Fruit fly (Drosophila melanogaster) whole organism, larva: ENCODE results near the gene X11Lbeta.

Experiments used
- noc ChIP-seq: fragments of 200-800 bp; sonication (Bioruptor generic); optimal IDR thresholded peaks from 3 replicates; lab custom pipeline; 2019; ENCODE audit warnings: missing biosample characterization, mild to moderate bottlenecking, missing genetic modification characterization, moderate library complexity

Gene X11Lbeta

DNA sequence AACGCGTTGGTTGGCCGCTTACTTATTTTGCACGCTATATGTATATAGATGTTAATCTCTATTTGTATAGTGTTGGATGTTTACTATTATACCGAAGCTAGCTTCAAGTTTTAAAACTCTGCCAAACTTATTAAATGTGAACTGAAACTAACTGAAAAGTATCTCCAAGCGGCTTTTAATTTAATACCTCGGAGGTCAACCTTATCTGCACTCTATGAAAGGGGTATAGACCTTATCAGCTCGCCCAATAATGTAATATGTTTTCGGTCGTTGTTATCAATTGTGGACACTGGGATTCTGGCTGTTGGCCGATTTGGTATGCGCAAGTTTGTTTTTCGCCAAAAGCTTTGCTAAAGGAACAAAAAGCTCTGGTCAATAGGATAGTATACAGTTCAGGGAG, 121.1 kb downstream of the X11Lbeta start:
- no peak for TF ChIP-seq noc (tag; lab: Kevin White, UChicago)

DNA sequence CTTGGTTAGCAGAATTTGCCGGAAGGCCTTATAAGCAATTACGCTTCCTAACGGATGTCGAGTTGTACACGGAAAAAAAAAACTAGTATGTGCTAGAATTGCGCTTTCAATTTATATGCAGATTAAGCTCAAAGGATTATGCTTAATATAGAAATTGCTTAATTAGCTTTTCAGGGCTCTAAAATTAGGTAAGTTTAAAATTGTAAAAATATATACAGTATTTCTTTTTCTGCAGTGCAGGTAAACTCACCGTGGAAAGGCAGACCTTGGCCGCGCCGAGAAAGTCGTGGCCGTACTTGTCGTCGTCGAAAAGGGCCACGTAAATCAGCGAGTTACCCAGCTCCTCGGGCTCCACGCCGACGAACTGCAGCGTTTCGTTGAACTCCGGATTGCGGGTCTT, 123.1 kb downstream of the X11Lbeta start:
- TF ChIP-seq noc (tag; lab: Kevin White, UChicago), result no peak

DNA sequence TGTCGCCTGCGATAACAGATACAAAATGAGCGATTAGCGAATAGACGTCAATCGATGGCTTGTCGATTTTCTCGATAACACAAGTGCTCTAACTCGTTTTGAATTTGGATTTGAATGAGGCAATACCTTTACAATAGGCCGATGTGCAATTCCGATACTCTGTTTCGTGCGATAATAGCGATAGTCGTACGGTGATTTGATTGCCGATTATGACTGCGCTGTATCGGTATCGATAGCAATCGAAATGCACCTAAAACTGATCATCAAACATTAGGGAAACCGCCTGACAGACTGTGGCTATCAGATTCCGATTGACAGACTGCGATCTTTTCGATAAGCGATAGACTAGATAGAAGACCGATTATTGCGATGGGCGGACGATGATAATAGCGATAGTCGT, 124.2 kb downstream of the X11Lbeta start:
- TF ChIP-seq noc (tag; lab: Kevin White, UChicago), result no peak

DNA sequence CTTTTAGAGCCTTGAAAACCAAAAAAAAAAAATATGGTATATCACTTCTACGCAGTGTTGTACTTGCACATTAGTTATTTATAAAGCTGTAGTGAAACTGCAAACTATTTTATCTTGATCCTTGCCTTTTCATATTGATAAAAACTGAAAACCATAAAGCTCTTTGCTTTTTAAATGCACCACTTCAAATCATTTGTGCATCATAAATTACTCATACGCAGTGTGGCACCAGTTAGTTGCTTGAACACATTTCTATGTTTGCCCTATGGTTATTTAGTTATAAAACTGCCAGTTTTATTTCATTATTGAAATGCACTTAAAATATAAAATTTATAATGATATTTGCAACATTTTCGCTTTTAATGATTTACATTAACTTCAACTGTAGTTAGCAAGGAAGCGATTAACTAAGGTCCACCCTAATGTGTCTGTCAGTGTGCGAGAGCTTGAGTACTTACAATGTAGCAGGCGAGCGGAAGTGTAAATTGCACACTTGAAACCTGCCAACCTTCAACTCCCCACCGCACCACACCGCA, 128.6 kb downstream of the X11Lbeta start:
- no peak for TF ChIP-seq noc (tag; lab: Kevin White, UChicago)

DNA sequence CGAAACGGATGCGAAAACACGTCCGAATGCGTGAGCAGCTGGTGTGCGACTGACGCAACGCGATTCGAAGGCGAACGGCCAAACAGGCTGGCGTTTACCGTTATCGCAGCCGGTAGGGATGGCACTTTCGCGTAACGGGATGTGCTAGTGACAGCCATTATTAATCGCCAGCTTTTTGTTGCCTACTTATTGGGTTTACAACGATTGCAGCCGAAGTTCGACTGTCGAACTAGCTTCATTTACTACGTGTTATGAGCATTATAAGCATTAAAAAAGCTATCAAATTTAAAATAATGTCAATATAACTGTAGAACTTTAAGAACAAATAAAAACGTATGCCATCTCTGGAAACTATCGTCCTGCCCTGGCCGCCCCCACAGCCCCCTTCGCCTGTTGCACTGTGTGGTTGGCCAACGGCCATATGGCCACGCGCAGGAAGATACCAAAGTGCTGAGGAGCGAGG, 130.1 kb downstream of the X11Lbeta start, which contains the start of gene Rph:
Gene Rph (minus strand): TSS at position 51 of the 463 bp plus-strand sequence.
- no peak for TF ChIP-seq noc (tag; lab: Kevin White, UChicago)
